Worm (Caenorhabditis elegans): Measurements from ENCODE around the gene phb-2.

- TF ChIP-seq him-1 (tag; optimal IDR thresholded peaks at IDR 0.05) (no peak), dao-5 (tag; optimal IDR thresholded peaks at IDR 0.05) (no peak)
Observed at ce11 chrII:6247011-6247410, 4.2 kb upstream of the phb-2 start, which contains the start of gene T24H7.2.
